Fruit fly (Drosophila melanogaster) whole organism: ENCODE data around the gene CG32407.

Experiments
- pan ChIP-seq: fragments of >200 bp; optimal IDR thresholded peaks from 2 replicates; lab custom pipeline; 2017
- usp ChIP-seq: fragments of >200 bp; optimal IDR thresholded peaks from 2 replicates; lab custom pipeline; 2017; ENCODE audit warnings: missing biosample characterization, missing genetic modification characterization, mixed read lengths

DNA sequence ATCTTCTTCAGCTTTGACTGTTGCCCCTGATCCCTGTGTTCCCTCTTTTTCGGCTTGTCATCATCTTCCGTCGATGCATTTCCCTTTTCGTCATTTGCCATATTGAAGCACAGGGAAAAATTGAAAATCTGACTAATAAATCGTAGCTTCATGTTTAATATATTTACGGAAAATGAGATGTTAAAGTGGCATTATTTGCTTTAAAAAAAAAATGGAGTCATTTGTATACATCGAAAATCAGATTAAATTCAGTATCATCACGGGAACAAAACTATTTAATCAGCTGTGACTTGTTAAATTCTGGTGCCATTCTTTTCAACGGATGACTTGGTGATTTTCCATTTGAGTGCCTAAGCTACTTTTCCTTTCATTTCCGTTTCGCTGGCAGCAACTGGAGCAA is 15.3 kb upstream of the CG32407 start, which contains the start of gene CG10486:
- TF ChIP-seq usp (GFP tag; lab: Kevin White, UChicago) (no peak), pan (no peak)
